Worm (Caenorhabditis elegans): ENCODE measurements around the gene AH6.17.

The AH6.17 gene

DNA sequence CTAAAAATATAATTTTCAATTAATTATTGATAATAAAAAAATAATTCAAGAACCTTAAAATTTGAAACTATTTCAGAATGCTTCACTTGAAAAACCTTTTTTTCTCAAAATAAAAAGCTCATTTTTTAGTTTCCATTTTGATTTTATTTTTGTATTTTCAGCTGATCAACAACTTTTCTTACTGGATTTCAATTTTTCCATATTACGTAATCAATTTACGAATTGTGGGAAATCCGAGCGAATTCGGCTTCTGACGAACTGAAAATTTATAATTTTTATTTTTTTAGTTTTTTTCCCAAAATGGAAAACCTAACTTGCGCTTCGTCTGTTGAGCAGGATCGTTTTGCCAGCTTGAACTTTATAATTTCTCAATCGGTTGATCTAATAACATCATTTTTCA lies 14.5 kb downstream of the AH6.17 start, which contains the start of gene sra-8:
Gene sra-8, plus strand, starts transcription at position 301 of the 400 bp plus-strand sequence.
- TF ChIP-seq mab-9 (GFP tag; IDR thresholded peaks at IDR 0.05), result no peak
- no peak for TF ChIP-seq pag-3 (tag; optimal IDR thresholded peaks at IDR 0.05; ENCODE audit: borderline replicate concordance, insufficient read depth)

ce11 chrII:9540723-9541122 lies 17.8 kb downstream of the AH6.17 start, which contains the start of gene sra-3:
sra-3 (minus strand) TSS chrII:9540823.
- TF ChIP-seq efl-1 (optimal IDR thresholded peaks at IDR 0.05) (no peak), efl-1 (GFP tag; optimal IDR thresholded peaks at IDR 0.05 in 1 of 2) (no peak)

ce11 chrII:9542785-9543184 lies 19.8 kb downstream of the AH6.17 start, which contains the start of gene sra-4:
sra-4 (minus strand) TSS chrII:9542885.
- no peak for TF ChIP-seq ztf-4 (tag; optimal IDR thresholded peaks at IDR 0.05)
- TF ChIP-seq nhr-47 (tag; optimal IDR thresholded peaks at IDR 0.05), result no peak
- no peak for TF ChIP-seq egl-27 (tag; optimal IDR thresholded peaks at IDR 0.05)
- no peak for TF ChIP-seq snu-23 (GFP tag; optimal IDR thresholded peaks at IDR 0.05)
- no peak for TF ChIP-seq lin-15B (tag; optimal IDR thresholded peaks at IDR 0.05)
- TF ChIP-seq ceh-63 (GFP tag; optimal IDR thresholded peaks at IDR 0.05), result no peak
- TF ChIP-seq ceh-8 (GFP tag; optimal IDR thresholded peaks at IDR 0.05), result no peak
- TF ChIP-seq egl-13 (tag; optimal IDR thresholded peaks at IDR 0.05), result no peak
- TF ChIP-seq sox-4 (tag; optimal IDR thresholded peaks at IDR 0.05), result no peak
- TF ChIP-seq tlp-1 (tag; optimal IDR thresholded peaks at IDR 0.05), result no peak
- TF ChIP-seq ceh-82 (tag; optimal IDR thresholded peaks at IDR 0.05), result no peak
- TF ChIP-seq hlh-4 (tag; optimal IDR thresholded peaks at IDR 0.05), result no peak
- TF ChIP-seq mdl-1 (tag; optimal IDR thresholded peaks at IDR 0.05), result no peak

DNA sequence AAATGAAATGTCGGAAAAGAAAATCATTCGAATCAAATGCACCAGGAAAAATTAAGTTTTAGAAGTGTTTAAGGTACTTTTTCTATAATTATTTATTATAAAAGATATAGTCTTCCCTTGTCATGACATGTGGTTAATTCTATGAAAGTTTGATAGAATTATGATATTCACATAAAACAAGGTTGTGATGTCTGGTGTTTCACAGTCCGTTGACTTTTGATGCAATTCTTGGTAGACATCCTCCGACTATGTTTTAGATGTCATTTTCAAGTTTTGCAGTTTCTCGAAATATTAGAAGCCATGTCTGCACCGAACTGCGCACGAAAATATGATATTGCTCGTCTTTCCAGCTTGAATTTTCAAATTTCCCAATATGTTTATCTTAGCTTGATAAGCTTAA lies 21.4 kb downstream of the AH6.17 start, which contains the start of gene sra-7:
Gene sra-7, plus strand, starts transcription at position 301 of the 400 bp plus-strand sequence.
- no peak for TF ChIP-seq hlh-4 (tag; optimal IDR thresholded peaks at IDR 0.05)
- TF ChIP-seq fkh-8 (tag; optimal IDR thresholded peaks at IDR 0.05), result peak; percentile 10
- TF ChIP-seq lin-15B (tag; optimal IDR thresholded peaks at IDR 0.05), result no peak

DNA sequence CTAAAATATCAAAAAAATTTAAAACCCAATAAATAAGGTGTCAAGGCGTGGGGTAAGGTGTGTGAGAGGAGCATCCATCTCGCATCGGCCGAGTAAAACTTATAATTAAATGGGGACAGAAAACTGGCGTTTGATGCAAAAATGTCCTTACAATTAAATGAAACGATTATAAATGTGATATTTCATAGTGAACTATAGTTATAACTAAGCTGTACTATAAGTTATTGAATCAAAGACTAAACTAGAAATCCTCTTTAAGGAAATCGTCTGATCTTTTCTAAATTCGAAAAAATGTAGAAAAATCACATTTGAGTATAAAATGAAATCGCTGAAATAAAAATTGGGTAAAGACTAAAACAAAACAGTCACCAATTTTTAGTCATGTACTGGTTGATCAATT lies 27.7 kb downstream of the AH6.17 start, which contains the start of gene sra-6:
Gene sra-6, minus strand, starts transcription at position 101 of the 400 bp plus-strand sequence.
- TF ChIP-seq zip-4 (GFP tag; optimal IDR thresholded peaks at IDR 0.05) (no peak), nhr-84 (tag; optimal IDR thresholded peaks at IDR 0.05) (no peak), grh-1 (GFP tag; IDR thresholded peaks at IDR 0.05) (no peak), ama-1 (optimal IDR thresholded peaks at IDR 0.05) (no peak), sup-37 (GFP tag; optimal IDR thresholded peaks at IDR 0.05) (no peak), pqm-1 (tag; optimal IDR thresholded peaks at IDR 0.05) (no peak), nhr-85 (tag) (no peak), tlp-1 (tag; optimal IDR thresholded peaks at IDR 0.05) (no peak), nhr-20 (tag; optimal IDR thresholded peaks at IDR 0.05) (no peak), F16B12.6 (tag; optimal IDR thresholded peaks at IDR 0.05) (no peak), mdl-1 (tag; optimal IDR thresholded peaks at IDR 0.05) (no peak), sptf-1 (tag; optimal IDR thresholded peaks at IDR 0.05) (no peak), zag-1 (tag; optimal IDR thresholded peaks at IDR 0.05) (no peak), aha-1 (tag; optimal IDR thresholded peaks at IDR 0.05) (no peak), tbx-2 (tag; optimal IDR thresholded peaks at IDR 0.05) (no peak), mef-2 (tag; optimal IDR thresholded peaks at IDR 0.05) (no peak), sox-4 (tag; optimal IDR thresholded peaks at IDR 0.05) (no peak)

ce11 chrII:9551536-9551935 lies 28.6 kb downstream of the AH6.17 start, which contains the start of gene F35H8.12:
F35H8.12 (plus strand) TSS chrII:9551836.
- TF ChIP-seq nhr-28 (tag; optimal IDR thresholded peaks at IDR 0.05) (no peak), nhr-84 (tag; optimal IDR thresholded peaks at IDR 0.05) (no peak), efl-1 (optimal IDR thresholded peaks at IDR 0.05) (no peak), efl-1 (GFP tag; optimal IDR thresholded peaks at IDR 0.05 in 1 of 2) (peak in 1 of 2 experiments; percentile 43), dsc-1 (tag; optimal IDR thresholded peaks at IDR 0.05) (no peak)

Data from whole organism, L1 larva.